Fruit fly (Drosophila melanogaster): ENCODE results near the gene Naa30B.

Gene Naa30B

DNA sequence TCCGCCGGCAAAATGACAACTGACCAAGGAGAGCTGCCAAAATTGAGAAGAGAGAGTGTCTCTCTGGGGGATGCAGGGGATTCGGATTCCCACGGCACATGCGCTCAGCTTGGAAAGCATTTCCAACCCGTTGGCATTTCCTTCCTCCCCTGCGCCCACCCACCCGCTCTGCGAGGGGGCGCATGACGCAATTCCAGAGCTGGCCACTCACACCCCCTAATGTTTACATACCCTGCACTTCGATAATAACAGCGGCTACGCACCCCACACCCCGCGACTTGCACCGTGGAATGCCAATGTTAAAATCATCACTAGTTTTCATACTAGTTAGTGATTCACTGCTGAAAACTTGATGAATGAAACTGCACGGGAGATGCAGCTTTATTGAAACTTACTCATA, 17.7 kb upstream of the Naa30B start, which contains the start of gene stet (continued):
- TF ChIP-seq fd3F (GFP tag; optimal IDR thresholded peaks at IDR 0.05): no peak
- TF ChIP-seq mld (GFP tag; IDR thresholded peaks at IDR 0.05; ENCODE audit: partially characterized antibody): no peak
- TF ChIP-seq prd (optimal IDR thresholded peaks at IDR 0.05): no peak
- TF ChIP-seq prd (GFP tag; IDR thresholded peaks at IDR 0.05): 0 out of 3 replicates have a peak, but pooled peaks have one; percentile 10
- TF ChIP-seq Med (GFP tag): peak; percentile 52
- TF ChIP-seq ewg (GFP tag; optimal IDR thresholded peaks at IDR 0.05): peak; percentile 97
- no peak for TF ChIP-seq gcm (GFP tag; optimal IDR thresholded peaks at IDR 0.05)
- peak; percentile 48 for TF ChIP-seq CG6813 (GFP tag; optimal IDR thresholded peaks at IDR 0.05)
- no peak for TF ChIP-seq CG34224 (GFP tag; IDR thresholded peaks at IDR 0.05; ENCODE audit: partially characterized antibody)
- peak; percentile 33 for TF ChIP-seq CG15514 (GFP tag; optimal IDR thresholded peaks at IDR 0.05)
- no peak for TF ChIP-seq kay (GFP tag; optimal IDR thresholded peaks at IDR 0.05)
- no peak for TF ChIP-seq Ets65A (GFP tag)
- TF ChIP-seq CG8944 (GFP tag; optimal IDR thresholded peaks at IDR 0.05): no peak
- no peak for TF ChIP-seq ash1 (GFP tag; optimal IDR thresholded peaks at IDR 0.05)
- TF ChIP-seq maf-S (GFP tag; optimal IDR thresholded peaks at IDR 0.05): no peak
- TF ChIP-seq CG6683 (GFP tag; optimal IDR thresholded peaks at IDR 0.05): no peak
- TF ChIP-seq tap (tag; optimal IDR thresholded peaks at IDR 0.05): no peak
- no peak for TF ChIP-seq sc (optimal IDR thresholded peaks at IDR 0.05)
- no peak for TF ChIP-seq sc (GFP tag; optimal IDR thresholded peaks at IDR 0.05)
- no peak for TF ChIP-seq CG13424 (tag; optimal IDR thresholded peaks at IDR 0.05)
- no peak for TF ChIP-seq CG5180 (GFP tag; optimal IDR thresholded peaks at IDR 0.05)
- TF ChIP-seq nom (GFP tag; optimal IDR thresholded peaks at IDR 0.05): no peak
- no peak for TF ChIP-seq Gug (GFP tag; IDR thresholded peaks at IDR 0.05)
- TF ChIP-seq ems (GFP tag; optimal IDR thresholded peaks at IDR 0.05): no peak
- TF ChIP-seq CG11093 (GFP tag; IDR thresholded peaks at IDR 0.05): no peak
- no peak for TF ChIP-seq GATAe (GFP tag; conservative IDR thresholded peaks at IDR 0.05)
- 0 out of 2 replicates have a peak, but pooled peaks have one; percentile 7 for TF ChIP-seq Bgb (GFP tag; IDR thresholded peaks at IDR 0.05; ENCODE audit: partially characterized antibody)
- TF ChIP-seq CG11247 (GFP tag; IDR thresholded peaks at IDR 0.05): no peak
- peak; percentile 20; the same call in 1 of the 2 replicates for TF ChIP-seq amos (GFP tag; IDR thresholded peaks at IDR 0.05; ENCODE audit: partially characterized antibody)
- no peak for TF ChIP-seq knrl (GFP tag; IDR thresholded peaks at IDR 0.05; ENCODE audit: partially characterized antibody)
- no peak for TF ChIP-seq sima (GFP tag; optimal IDR thresholded peaks at IDR 0.05)
- TF ChIP-seq Hsf (GFP tag; optimal IDR thresholded peaks at IDR 0.05): no peak
- no peak for TF ChIP-seq NC2α (GFP tag; optimal IDR thresholded peaks at IDR 0.05)
- no peak for TF ChIP-seq CG7556 (GFP tag; optimal IDR thresholded peaks at IDR 0.05)
- TF ChIP-seq CG5245 (GFP tag; optimal IDR thresholded peaks at IDR 0.05): no peak
- TF ChIP-seq Rfx (GFP tag; IDR thresholded peaks at IDR 0.05): peak; percentile 21; the same call in 1 of the 2 replicates
- no peak for TF ChIP-seq HmgZ (tag; optimal IDR thresholded peaks at IDR 0.05)
- TF ChIP-seq crc (GFP tag; optimal IDR thresholded peaks at IDR 0.05): no peak
- TF ChIP-seq onecut (GFP tag; IDR thresholded peaks at IDR 0.05): peak; percentile 27; the same call in 1 of the 2 replicates
- TF ChIP-seq ase (GFP tag; IDR thresholded peaks at IDR 0.05): no peak
- no peak for TF ChIP-seq dm (GFP tag; optimal IDR thresholded peaks at IDR 0.05)
- TF ChIP-seq CG32532 (GFP tag; IDR thresholded peaks at IDR 0.05): 0 out of 2 replicates have a peak, but pooled peaks have one; percentile 22
- no peak for TF ChIP-seq CG5953 (GFP tag; IDR thresholded peaks at IDR 0.05)
- TF ChIP-seq NfI (GFP tag; optimal IDR thresholded peaks at IDR 0.05): no peak
- TF ChIP-seq Ptx1 (GFP tag; IDR thresholded peaks at IDR 0.05): no peak
- no peak for TF ChIP-seq eyg (GFP tag; optimal IDR thresholded peaks at IDR 0.05)
- TF ChIP-seq wdn (GFP tag; IDR thresholded peaks at IDR 0.05): no peak

All from whole organism, embryonic.